Worm (Caenorhabditis elegans) whole organism, young adult: ENCODE measurements around the gene srd-34.
A peak's percentile ranks its signal among the peaks of the same experiment; 100 is the strongest.

Experiments
- C06A6.2 ChIP-seq: fragments of 200-800 bp; sonication (Bioruptor generic); conservative IDR thresholded peaks from 2 replicates; pipeline ENCODE4 v1.3.6; 2022; ENCODE audit warnings: missing genetic modification characterization, missing compliant biosample characterization
- C17E4.6 ChIP-seq: fragments of 200-800 bp; sonication (Bioruptor generic); IDR thresholded peaks from 2 replicates; pipeline ENCODE4 v1.3.6; 2022; ENCODE audit warnings: missing genetic modification reagents, missing genetic modification characterization, missing compliant biosample characterization
- F37B4.10 ChIP-seq: fragments of 200-800 bp; sonication (Bioruptor generic); IDR thresholded peaks from 2 replicates; pipeline ENCODE4 v1.3.6; 2022; ENCODE audit warnings: missing genetic modification characterization, missing compliant biosample characterization
- F39B2.1 ChIP-seq: fragments of 200-800 bp; sonication (Bioruptor generic); IDR thresholded peaks from 2 replicates; pipeline ENCODE4 v1.3.6; 2022; ENCODE audit warnings: missing genetic modification reagents, missing genetic modification characterization, missing compliant biosample characterization
- F49E8.2 ChIP-seq: sonication (generic microtip); optimal IDR thresholded peaks from 3 replicates; lab custom pipeline; 2017; ENCODE audit warnings: missing genetic modification characterization, mild to moderate bottlenecking, missing compliant biosample characterization, antibody characterized with exemption, moderate library complexity; ENCODE audit not compliant: insufficient read depth
- F57A8.1 ChIP-seq: fragments of 200-800 bp; sonication (Bioruptor generic); optimal IDR thresholded peaks from 2 replicates; lab custom pipeline; 2018; ENCODE audit warnings: mild to moderate bottlenecking, missing genetic modification characterization, moderate library complexity, missing compliant biosample characterization
- Y53F4B.3 ChIP-seq: fragments of 200-800 bp; sonication (Bioruptor generic); IDR thresholded peaks from 2 replicates; pipeline ENCODE4 v1.3.6; 2022; ENCODE audit warnings: missing genetic modification reagents, missing genetic modification characterization, missing compliant biosample characterization
- Y53G8AR.9 ChIP-seq: fragments of 200-800 bp; sonication (Bioruptor generic); conservative IDR thresholded peaks from 2 replicates; pipeline ENCODE4 v1.3.6; 2022; ENCODE audit warnings: missing genetic modification reagents, missing genetic modification characterization, missing compliant biosample characterization
- akir-1 ChIP-seq: fragments of 200-800 bp; sonication (Bioruptor generic); optimal IDR thresholded peaks from 2 replicates; lab custom pipeline; 2018; ENCODE audit warnings: mild to moderate bottlenecking, missing genetic modification characterization, moderate library complexity, missing compliant biosample characterization
- aptf-3 ChIP-seq: fragments of 200-800 bp; sonication (Bioruptor generic); IDR thresholded peaks from 2 replicates; pipeline ENCODE4 v1.3.6; 2022; ENCODE audit warnings: missing genetic modification characterization, missing compliant biosample characterization
- atf-7 ChIP-seq: sonication (generic microtip); optimal IDR thresholded peaks from 2 replicates; lab custom pipeline; 2017; ENCODE audit warnings: mild to moderate bottlenecking, missing genetic modification characterization, missing compliant biosample characterization
- ceh-40 ChIP-seq: fragments of 200-800 bp; sonication (Bioruptor generic); IDR thresholded peaks from 2 replicates; pipeline ENCODE4 v1.3.6; 2022; ENCODE audit warnings: missing genetic modification characterization, missing compliant biosample characterization
- ceh-91 ChIP-seq: fragments of 200-800 bp; sonication (Bioruptor generic); IDR thresholded peaks from 2 replicates; pipeline ENCODE4 v1.3.6; 2022; ENCODE audit warnings: missing genetic modification reagents, missing genetic modification characterization, missing compliant biosample characterization
- dpl-1 ChIP-seq: fragments of 150-350 bp; optimal IDR thresholded peaks from 2 replicates; lab custom pipeline; 2014; ENCODE audit warnings: missing biosample characterization, missing genetic modification reagents, missing genetic modification characterization
- egrh-3 ChIP-seq: fragments of 200-800 bp; sonication (Bioruptor generic); IDR thresholded peaks from 2 replicates; pipeline ENCODE4 v1.3.6; 2022; ENCODE audit warnings: missing genetic modification reagents, missing genetic modification characterization, missing compliant biosample characterization
- ekl-4 ChIP-seq: fragments of 200-800 bp; sonication (Bioruptor generic); IDR thresholded peaks from 2 replicates; pipeline ENCODE4 v1.3.6; 2022; ENCODE audit warnings: missing genetic modification reagents, missing genetic modification characterization, missing compliant biosample characterization
- fkh-3 ChIP-seq: sonication (generic microtip); optimal IDR thresholded peaks from 2 replicates; lab custom pipeline; 2016; ENCODE audit warnings: mild to moderate bottlenecking, missing genetic modification characterization, missing compliant biosample characterization
- gei-17 ChIP-seq: fragments of 200-800 bp; sonication (Bioruptor generic); optimal IDR thresholded peaks from 2 replicates; lab custom pipeline; 2018; ENCODE audit warnings: mild to moderate bottlenecking, missing genetic modification characterization, missing compliant biosample characterization
- him-1 ChIP-seq: sonication (generic microtip); optimal IDR thresholded peaks from 2 replicates; lab custom pipeline; 2016; ENCODE audit warnings: missing genotype, missing genetic modification reagents, missing genetic modification characterization, missing compliant biosample characterization
- lir-1 ChIP-seq: fragments of 200-800 bp; sonication (Bioruptor generic); conservative IDR thresholded peaks from 2 replicates; pipeline ENCODE4 v1.3.6; 2022; ENCODE audit warnings: missing genetic modification reagents, missing genetic modification characterization, missing compliant biosample characterization
- lsl-1 ChIP-seq: fragments of 200-800 bp; sonication (Bioruptor generic); optimal IDR thresholded peaks from 2 replicates; lab custom pipeline; 2018; ENCODE audit warnings: mild to moderate bottlenecking, missing genetic modification characterization, moderate library complexity, missing compliant biosample characterization
- mcd-1 ChIP-seq: fragments of 200-800 bp; sonication (Bioruptor generic); IDR thresholded peaks from 2 replicates; pipeline ENCODE4 v1.3.6; 2022; ENCODE audit warnings: missing genetic modification reagents, missing genetic modification characterization, missing compliant biosample characterization
- nhr-27 ChIP-seq: fragments of 200-800 bp; sonication (Bioruptor generic); optimal IDR thresholded peaks from 2 replicates; lab custom pipeline; 2018; ENCODE audit warnings: mild to moderate bottlenecking, missing genetic modification characterization, moderate library complexity, missing compliant biosample characterization
- nhr-80 ChIP-seq: sonication (generic microtip); optimal IDR thresholded peaks from 2 replicates; lab custom pipeline; 2016; ENCODE audit warnings: missing genetic modification characterization, missing compliant biosample characterization
- pbrm-1 ChIP-seq: fragments of 200-800 bp; sonication (Bioruptor generic); IDR thresholded peaks from 2 replicates; pipeline ENCODE4 v1.3.6; 2022; ENCODE audit warnings: missing genetic modification reagents, missing genetic modification characterization, missing compliant biosample characterization
- rec-8 ChIP-seq, 2 experiments: sonication (generic microtip); optimal IDR thresholded peaks; 2 replicates each; lab custom pipeline; 2016; ENCODE audit warnings: mild to moderate bottlenecking in 2 of 2, missing genetic modification characterization in 2 of 2, missing genetic modification reagents in 2 of 2, missing genotype in 2 of 2, missing biosample characterization in 1 of 2, missing compliant biosample characterization in 1 of 2, moderate library complexity in 1 of 2
- repo-1 ChIP-seq: sonication (generic microtip); optimal IDR thresholded peaks from 2 replicates; lab custom pipeline; 2017; ENCODE audit warnings: mild to moderate bottlenecking, missing genetic modification characterization, missing compliant biosample characterization
- sea-2 ChIP-seq: fragments of 200-800 bp; sonication (Bioruptor generic); IDR thresholded peaks from 2 replicates; pipeline ENCODE4 v1.3.6; 2022; ENCODE audit warnings: missing genetic modification characterization, missing compliant biosample characterization
- snpc-1.1 ChIP-seq: sonication (generic microtip); optimal IDR thresholded peaks from 2 replicates; lab custom pipeline; 2017; ENCODE audit warnings: missing genetic modification characterization, mild to moderate bottlenecking, missing compliant biosample characterization, antibody characterized with exemption, moderate library complexity, missing genotype, missing genetic modification reagents; ENCODE audit not compliant: insufficient read depth
- tbp1 ChIP-seq: fragments of 200-800 bp; sonication (Bioruptor generic); optimal IDR thresholded peaks from 2 replicates; lab custom pipeline; 2018; ENCODE audit warnings: mild to moderate bottlenecking, missing genetic modification characterization, missing compliant biosample characterization
- unc-130 ChIP-seq: sonication (generic microtip); optimal IDR thresholded peaks from 2 replicates; lab custom pipeline; 2016; ENCODE audit warnings: missing genetic modification reagents, missing genetic modification characterization, missing compliant biosample characterization
- zim-3 ChIP-seq: sonication (generic microtip); optimal IDR thresholded peaks from 2 replicates; lab custom pipeline; 2017; ENCODE audit warnings: mild to moderate bottlenecking, missing genetic modification characterization, moderate library complexity, missing compliant biosample characterization
- ztf-22 ChIP-seq: fragments of 200-800 bp; sonication (Bioruptor generic); optimal IDR thresholded peaks from 2 replicates; lab custom pipeline; 2018; ENCODE audit warnings: mild to moderate bottlenecking, missing genetic modification characterization, moderate library complexity, missing compliant biosample characterization
- ztf-28 ChIP-seq: fragments of 200-800 bp; sonication (Bioruptor generic); IDR thresholded peaks from 2 replicates; pipeline ENCODE4 v1.3.6; 2022; ENCODE audit warnings: missing genetic modification reagents, missing genetic modification characterization, missing compliant biosample characterization
- ztf-6 ChIP-seq: fragments of 200-800 bp; sonication (Bioruptor generic); IDR thresholded peaks from 2 replicates; pipeline ENCODE4 v1.3.6; 2022; ENCODE audit warnings: missing genetic modification reagents, missing genetic modification characterization, missing compliant biosample characterization

The srd-34 gene

ce11 chrV:10564140-10564539 lies 15.3 kb upstream of the srd-34 start:
- TF ChIP-seq ztf-28 (GFP tag; lab: Robert Waterston, UW) (no peak), Y53G8AR.9 (no peak), egrh-3 (GFP tag; lab: Robert Waterston, UW) (no peak), lir-1 (GFP tag; lab: Robert Waterston, UW) (no peak), F57A8.1 (no peak), C17E4.6 (GFP tag; lab: Robert Waterston, UW) (no peak), rec-8 (tag; optimal IDR thresholded peaks at IDR 0.05; lab: Kevin White, UChicago) (no peak), sea-2 (no peak), F39B2.1 (GFP tag; lab: Robert Waterston, UW) (no peak), mcd-1 (GFP tag; lab: Robert Waterston, UW) (no peak), zim-3 (no peak), dpl-1 (GFP tag; lab: Kevin White, UChicago) (no peak), ztf-6 (GFP tag; lab: Robert Waterston, UW) (no peak)

ce11 chrV:10562817-10563216 lies 13.9 kb upstream of the srd-34 start:
- TF ChIP-seq gei-17 (no peak), atf-7 (tag; lab: Kevin White, UChicago) (peak; percentile 63), Y53F4B.3 (no peak), him-1 (tag; lab: Kevin White, UChicago) (no peak), repo-1 (tag; lab: Kevin White, UChicago) (no peak), nhr-80 (peak; percentile 60)

- TF ChIP-seq akir-1 (no peak), ztf-22 (GFP tag; lab: Kevin White, UChicago) (peak; percentile 30), egrh-3 (GFP tag; lab: Robert Waterston, UW) (peak; percentile 52; the same call in 1 of the 2 replicates)
- TF ChIP-seq, all 124 proteins: peak for 2
These were observed 12.8 kb upstream of the srd-34 start for ce11 chrV:10561632-10562031.

DNA sequence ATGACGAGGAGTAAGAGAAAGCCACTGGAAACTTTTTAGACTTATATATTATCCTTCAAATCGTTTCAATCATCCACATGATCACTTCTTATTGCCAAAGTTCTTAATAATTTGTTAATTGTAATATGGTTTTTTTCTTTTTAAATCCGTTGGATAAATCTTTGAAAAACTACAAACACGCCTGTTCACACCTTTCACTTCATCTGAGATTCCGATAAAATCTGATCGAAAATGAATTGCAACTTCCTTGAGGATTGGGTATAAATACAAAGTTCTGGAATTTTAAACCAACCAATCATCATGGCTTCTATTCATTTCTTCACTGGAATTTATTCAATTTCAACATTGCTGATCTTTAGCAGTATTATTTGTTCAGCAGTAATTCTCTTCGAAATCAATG lies 11.7 kb upstream of the srd-34 start, which contains the start of gene col-152:
Gene col-152, plus strand, starts transcription at position 301 of the 400 bp plus-strand sequence.
- TF ChIP-seq F49E8.2 (tag; lab: Kevin White, UChicago) (no peak), pbrm-1 (GFP tag; lab: Robert Waterston, UW) (no peak), C06A6.2 (no peak), F57A8.1 (no peak), fkh-3 (tag; lab: Kevin White, UChicago) (no peak), nhr-27 (tag; lab: Kevin White, UChicago) (no peak), snpc-1.1 (tag; lab: Kevin White, UChicago) (no peak), F37B4.10 (no peak), unc-130 (GFP tag; lab: Kevin White, UChicago) (no peak), tbp1 (GFP tag; lab: Kevin White, UChicago) (no peak), ekl-4 (GFP tag; lab: Robert Waterston, UW) (no peak), dpl-1 (GFP tag; lab: Kevin White, UChicago) (no peak), aptf-3 (GFP tag; lab: Robert Waterston, UW) (no peak), ceh-40 (GFP tag; lab: Robert Waterston, UW) (no peak), C17E4.6 (GFP tag; lab: Robert Waterston, UW) (no peak), ceh-91 (GFP tag; lab: Robert Waterston, UW) (no peak), lsl-1 (GFP tag; lab: Kevin White, UChicago) (no peak)
